Worm (Caenorhabditis elegans) whole organism, L4/young adult: Measurements from ENCODE around the gene mig-38.

ENCODE experiments used
- W03F9.2 ChIP-seq: fragments of 150-350 bp; optimal IDR thresholded peaks from 2 replicates; lab custom pipeline; 2014; ENCODE audit warnings: missing biosample characterization, missing genetic modification characterization
- dao-5 ChIP-seq: sonication (generic microtip); optimal IDR thresholded peaks from 2 replicates; lab custom pipeline; 2016; ENCODE audit warnings: missing genotype, missing genetic modification characterization, moderate library complexity, missing compliant biosample characterization
- him-1 ChIP-seq: sonication (generic microtip); optimal IDR thresholded peaks from 2 replicates; lab custom pipeline; 2016; ENCODE audit warnings: missing genotype, missing genetic modification reagents, missing genetic modification characterization, missing compliant biosample characterization

mig-38 gene

ce11 chrIV:11620909-11621308 is 26.9 kb downstream of the mig-38 start, which contains the start of gene dsl-5:
TSS of gene dsl-5 (minus strand) at chrIV:11621009.
- TF ChIP-seq W03F9.2 (tag; lab: Kevin White, UChicago) (no peak), him-1 (no peak), dao-5 (tag; lab: Kevin White, UChicago) (no peak)

- TF ChIP-seq dao-5 (tag; lab: Kevin White, UChicago) = no peak
- TF ChIP-seq W03F9.2 (tag; lab: Kevin White, UChicago) = no peak
- no peak for TF ChIP-seq him-1
Observed at ce11 chrIV:11622336-11622735, 28.3 kb downstream of the mig-38 start.

ce11 chrIV:11623060-11623459 is 29.0 kb downstream of the mig-38 start, which contains the start of gene lys-4:
TSS of gene lys-4 (minus strand) at chrIV:11623174.
- TF ChIP-seq him-1 = no peak
- TF ChIP-seq dao-5 (tag; lab: Kevin White, UChicago) = no peak
- TF ChIP-seq W03F9.2 (tag; lab: Kevin White, UChicago) = no peak

ce11 chrIV:11623759-11624287 is 29.8 kb downstream of the mig-38 start:
- TF ChIP-seq dao-5 (tag; lab: Kevin White, UChicago) (no peak), W03F9.2 (tag; lab: Kevin White, UChicago) (no peak), him-1 (no peak)

ce11 chrIV:11625482-11625881 is 31.4 kb downstream of the mig-38 start, which contains the start of gene lys-5:
TSS of gene lys-5 (minus strand) at chrIV:11625582.
- no peak for TF ChIP-seq W03F9.2 (tag; lab: Kevin White, UChicago)
- no peak for TF ChIP-seq dao-5 (tag; lab: Kevin White, UChicago)
- TF ChIP-seq him-1 = no peak

- TF ChIP-seq him-1 = no peak
- no peak for TF ChIP-seq dao-5 (tag; lab: Kevin White, UChicago)
- TF ChIP-seq W03F9.2 (tag; lab: Kevin White, UChicago) = no peak
Observed at ce11 chrIV:11627847-11628246, 33.8 kb downstream of the mig-38 start, which contains the start of gene lys-6. TSS of gene lys-6 (minus strand) at chrIV:11627947.

- TF ChIP-seq dao-5 (tag; lab: Kevin White, UChicago) (no peak), W03F9.2 (tag; lab: Kevin White, UChicago) (no peak), him-1 (no peak)
Observed at ce11 chrIV:11631750-11632149, 37.7 kb downstream of the mig-38 start, which contains the start of gene F58B3.4. TSS of gene F58B3.4 (minus strand) at chrIV:11631850.

- TF ChIP-seq W03F9.2 (tag; lab: Kevin White, UChicago) (peak; percentile 66), dao-5 (tag; lab: Kevin White, UChicago) (no peak)
Observed at ce11 chrIV:11635437-11636408, 41.7 kb downstream of the mig-38 start, which contains the start of gene mars-1. TSS of gene mars-1 (minus strand) at chrIV:11635487.

ce11 chrIV:11636409-11636723 is 42.3 kb downstream of the mig-38 start, which contains the start of gene F58B3.6:
TSS of gene F58B3.6 (plus strand) at chrIV:11636648.
- TF ChIP-seq him-1 (no peak), W03F9.2 (tag; lab: Kevin White, UChicago) (no peak), dao-5 (tag; lab: Kevin White, UChicago) (no peak)

- TF ChIP-seq him-1 = no peak
- no peak for TF ChIP-seq dao-5 (tag; lab: Kevin White, UChicago)
- no peak for TF ChIP-seq W03F9.2 (tag; lab: Kevin White, UChicago)
Observed at ce11 chrIV:11638016-11638415, 44.0 kb downstream of the mig-38 start, which contains the start of gene rbm-17. TSS of gene rbm-17 (plus strand) at chrIV:11638316.

- TF ChIP-seq dao-5 (tag; lab: Kevin White, UChicago) (no peak), him-1 (no peak), W03F9.2 (tag; lab: Kevin White, UChicago) (no peak)
Observed at ce11 chrIV:11640915-11641314, 46.9 kb downstream of the mig-38 start, which contains the start of gene ttr-50. TSS of gene ttr-50 (minus strand) at chrIV:11641015.

ce11 chrIV:11641802-11642201 is 47.8 kb downstream of the mig-38 start, which contains the start of gene ZK809.1:
TSS of gene ZK809.1 (plus strand) at chrIV:11642102.
- TF ChIP-seq W03F9.2 (tag; lab: Kevin White, UChicago) (no peak), him-1 (no peak), dao-5 (tag; lab: Kevin White, UChicago) (no peak)

ce11 chrIV:11643829-11644228 is 49.8 kb downstream of the mig-38 start, which contains the start of gene prx-2:
TSS of gene prx-2 (plus strand) at chrIV:11644129.
- TF ChIP-seq him-1 (no peak), dao-5 (tag; lab: Kevin White, UChicago) (no peak), W03F9.2 (tag; lab: Kevin White, UChicago) (no peak)
